Worm (Caenorhabditis elegans) whole organism, L4 larva: ENCODE measurements around the gene C53B7.6.

Source experiments
- R02D3.7 ChIP-seq: fragments of 150-350 bp; sonication (generic microtip); optimal IDR thresholded peaks from 3 replicates; lab custom pipeline; 2014; ENCODE audit warnings: missing biosample characterization, missing genetic modification characterization
- ama-1 ChIP-seq: fragments of 150-350 bp; optimal IDR thresholded peaks from 2 replicates; lab custom pipeline; 2014; ENCODE audit warnings: inconsistent platforms, mixed read lengths
- ceh-62 ChIP-seq: sonication (generic microtip); optimal IDR thresholded peaks from 2 replicates; lab custom pipeline; 2017; ENCODE audit warnings: missing biosample characterization, missing genetic modification characterization
- ctbp-1 ChIP-seq: fragments of 200-800 bp; sonication (Bioruptor generic); IDR thresholded peaks from 2 replicates; pipeline ENCODE4 v1.3.6; 2022; ENCODE audit warnings: missing genetic modification reagents, missing genetic modification characterization, missing compliant biosample characterization
- egl-27 ChIP-seq: sonication (generic microtip); optimal IDR thresholded peaks from 3 replicates; lab custom pipeline; 2017; ENCODE audit warnings: missing biosample characterization, missing genetic modification reagents, missing genetic modification characterization
- fkh-10 ChIP-seq: fragments of 150-350 bp; optimal IDR thresholded peaks from 2 replicates; lab custom pipeline; 2014; ENCODE audit warnings: missing biosample characterization, missing genetic modification reagents, missing genetic modification characterization
- fos-1 ChIP-seq: fragments of 150-350 bp; optimal IDR thresholded peaks from 2 replicates; lab custom pipeline; 2014; ENCODE audit warnings: missing biosample characterization, missing genetic modification characterization
- lin-29 ChIP-seq: fragments of 200-800 bp; sonication (Bioruptor generic); IDR thresholded peaks from 2 replicates; pipeline ENCODE4 v1.3.6; 2022; ENCODE audit warnings: missing genetic modification reagents, missing genetic modification characterization, missing compliant biosample characterization
- nhr-10 ChIP-seq: fragments of 150-350 bp; optimal IDR thresholded peaks from 2 replicates; lab custom pipeline; 2014; ENCODE audit warnings: missing biosample characterization, missing genetic modification characterization
- nhr-76 ChIP-seq: fragments of 150-350 bp; optimal IDR thresholded peaks from 2 replicates; lab custom pipeline; 2014; ENCODE audit warnings: missing biosample characterization, missing genetic modification characterization
- spr-3 ChIP-seq: fragments of 200-800 bp; sonication (Bioruptor generic); optimal IDR thresholded peaks from 2 replicates; lab custom pipeline; 2018; ENCODE audit warnings: mild to moderate bottlenecking, missing genetic modification characterization, missing compliant biosample characterization
- tag-97 ChIP-seq: fragments of 200-800 bp; sonication (Bioruptor generic); IDR thresholded peaks from 2 replicates; pipeline ENCODE4 v1.3.6; 2022; ENCODE audit warnings: missing genetic modification characterization, missing compliant biosample characterization
- unc-62 ChIP-seq, 3 experiments: fragments of 150-350 bp in 1 of 3; sonication (generic microtip); optimal IDR thresholded peaks in 2 of 3; peaks in 1 of 3; 1 replicate in 1 of 3; 2 replicates in 2 of 3; lab custom pipeline; 2014 to 2017; ENCODE audit warnings: missing biosample characterization in 3 of 3, missing genetic modification characterization in 3 of 3, missing genetic modification reagents in 3 of 3, missing genotype in 1 of 3
- ztf-7 ChIP-seq: fragments of 150-350 bp; optimal IDR thresholded peaks from 2 replicates; lab custom pipeline; 2014; ENCODE audit warnings: missing biosample characterization, missing genetic modification characterization

DNA sequence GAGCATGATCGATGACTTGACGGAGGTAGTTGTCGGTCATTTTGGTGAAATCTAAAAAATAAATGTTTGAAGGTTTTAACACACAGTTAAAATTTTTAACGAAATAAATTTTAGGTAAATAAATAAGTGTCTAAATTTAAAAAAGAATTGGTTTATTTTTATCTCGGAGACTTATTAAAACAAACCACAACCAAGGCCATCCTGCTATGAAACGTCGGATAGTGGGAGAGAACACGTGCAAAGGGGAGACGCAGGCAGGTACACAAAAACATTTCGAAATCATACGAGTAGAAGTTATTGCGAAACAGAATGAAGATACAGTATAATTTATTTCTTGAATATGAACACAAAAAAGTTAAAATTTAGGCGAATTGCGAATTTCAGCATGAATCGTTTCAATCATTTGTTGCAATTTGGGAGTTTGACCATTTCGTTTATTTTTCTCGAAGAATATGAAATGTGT, 32.5 kb downstream of the C53B7.6 start, which contains the start of gene F41B4.3:
- TF ChIP-seq nhr-76 (tag; lab: Kevin White, UChicago) (no peak), fos-1 (tag; lab: Kevin White, UChicago) (no peak), tag-97 (GFP tag; lab: Robert Waterston, UW) (no peak), ama-1 (lab: Kevin White, UChicago) (no peak), egl-27 (tag; lab: Kevin White, UChicago) (no peak), ceh-62 (no peak), nhr-10 (tag; lab: Kevin White, UChicago) (no peak), R02D3.7 (tag; lab: Kevin White, UChicago) (no peak), unc-62 (GFP tag; optimal IDR thresholded peaks at IDR 0.05 in 1 of 2; lab: Kevin White, UChicago) (peak in 1 of 2 experiments; percentile 73), unc-62 (tag; optimal IDR thresholded peaks at IDR 0.05; lab: Kevin White, UChicago) (no peak), ctbp-1 (GFP tag; lab: Robert Waterston, UW) (no peak), fkh-10 (GFP tag; lab: Kevin White, UChicago) (no peak), spr-3 (GFP tag; lab: Kevin White, UChicago) (no peak), lin-29 (no peak), ztf-7 (tag; lab: Kevin White, UChicago) (no peak)
